Worm (Caenorhabditis elegans): ENCODE measurements around the gene wrt-5.
A peak's percentile ranks its signal among the peaks of the same experiment; 100 is the strongest.

The wrt-5 gene

DNA sequence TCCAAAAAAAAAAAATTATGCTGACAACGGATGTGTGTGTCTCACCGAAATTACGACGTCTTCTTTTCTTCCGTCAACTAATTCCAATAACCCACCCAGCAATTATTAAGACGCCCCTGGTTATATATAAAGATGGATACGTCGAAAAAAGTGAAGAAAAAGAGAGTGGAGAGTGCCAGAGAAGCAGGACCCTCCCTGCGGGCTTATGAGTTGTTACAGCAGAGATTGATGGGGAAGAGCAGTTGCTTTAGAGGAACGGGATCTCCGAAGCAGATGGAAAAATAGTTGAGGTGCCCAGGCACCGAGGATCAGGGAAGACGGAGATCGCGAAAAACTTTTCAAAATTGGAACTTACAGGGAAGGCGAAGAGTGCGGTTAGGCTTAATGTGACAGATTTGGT, 3.9 kb upstream of the wrt-5 start:
- TF ChIP-seq syd-9 (tag; optimal IDR thresholded peaks at IDR 0.05) (no peak), rnt-1 (tag; optimal IDR thresholded peaks at IDR 0.05) (peak; percentile 0), ttx-3 (tag; optimal IDR thresholded peaks at IDR 0.05) (no peak), unc-55 (GFP tag; optimal IDR thresholded peaks at IDR 0.05) (peak; percentile 64), Y22D7AL.16 (tag; optimal IDR thresholded peaks at IDR 0.05) (no peak)

DNA sequence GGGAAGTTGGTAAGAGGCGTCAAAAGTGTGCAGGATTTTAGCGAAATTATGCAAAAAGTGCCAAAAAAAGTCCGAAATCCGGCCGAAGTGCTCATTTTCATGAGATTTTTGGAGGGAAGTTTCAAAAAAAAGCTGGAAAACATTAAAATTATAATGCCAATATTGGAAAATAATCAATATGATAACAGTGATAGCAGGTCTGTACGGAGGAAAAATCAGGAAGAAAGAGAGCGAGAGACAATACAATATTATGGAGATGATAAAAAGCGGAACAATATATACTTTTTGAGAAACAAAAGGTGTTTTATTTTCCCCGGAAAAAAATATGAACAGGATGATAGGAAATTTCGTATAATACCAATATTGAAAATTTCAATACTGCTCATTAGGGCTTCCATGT, 2.0 kb upstream of the wrt-5 start:
- no peak for TF ChIP-seq ahr-1 (tag; optimal IDR thresholded peaks at IDR 0.05)
- TF ChIP-seq ets-4 (tag; optimal IDR thresholded peaks at IDR 0.05) = no peak
- no peak for TF ChIP-seq sdc-2 (tag; optimal IDR thresholded peaks at IDR 0.05)
- no peak for TF ChIP-seq ref-2 (tag; optimal IDR thresholded peaks at IDR 0.05)
- TF ChIP-seq sox-4 (tag; optimal IDR thresholded peaks at IDR 0.05) = no peak
- no peak for TF ChIP-seq Y22D7AL.16 (tag; optimal IDR thresholded peaks at IDR 0.05)
- TF ChIP-seq eyg-1 (tag; optimal IDR thresholded peaks at IDR 0.05) = no peak
- no peak for TF ChIP-seq fkh-6 (tag; optimal IDR thresholded peaks at IDR 0.05)
- no peak for TF ChIP-seq lim-6 (tag; optimal IDR thresholded peaks at IDR 0.05)
- TF ChIP-seq npax-4 (tag; optimal IDR thresholded peaks at IDR 0.05) = no peak
- no peak for TF ChIP-seq pha-2 (tag; optimal IDR thresholded peaks at IDR 0.05)

DNA sequence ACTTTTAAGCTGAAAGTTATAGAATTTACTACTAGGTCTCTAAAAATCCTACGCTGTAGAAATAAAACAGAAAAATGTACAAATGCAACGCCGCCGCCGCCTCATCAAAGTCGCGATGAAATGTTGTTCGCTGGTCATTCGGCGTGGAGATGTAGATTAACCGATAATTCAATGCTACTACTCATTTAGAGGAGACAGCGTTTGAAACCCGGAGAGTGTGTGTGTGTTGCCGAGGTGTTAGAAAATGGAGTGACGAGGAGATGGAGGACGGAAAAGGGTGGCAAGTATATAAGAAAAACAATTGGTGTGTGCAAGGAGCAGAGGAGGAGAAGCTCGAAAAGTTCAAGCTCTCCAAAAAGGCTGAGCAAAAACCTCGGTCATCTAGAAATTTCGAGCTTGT, 835 bp upstream of the wrt-5 start:
- TF ChIP-seq unc-42 (tag; optimal IDR thresholded peaks at IDR 0.05) (peak; percentile 75), unc-3 (GFP tag; conservative IDR thresholded peaks at IDR 0.05) (no peak), unc-3 (tag; optimal IDR thresholded peaks at IDR 0.05) (no peak)

DNA sequence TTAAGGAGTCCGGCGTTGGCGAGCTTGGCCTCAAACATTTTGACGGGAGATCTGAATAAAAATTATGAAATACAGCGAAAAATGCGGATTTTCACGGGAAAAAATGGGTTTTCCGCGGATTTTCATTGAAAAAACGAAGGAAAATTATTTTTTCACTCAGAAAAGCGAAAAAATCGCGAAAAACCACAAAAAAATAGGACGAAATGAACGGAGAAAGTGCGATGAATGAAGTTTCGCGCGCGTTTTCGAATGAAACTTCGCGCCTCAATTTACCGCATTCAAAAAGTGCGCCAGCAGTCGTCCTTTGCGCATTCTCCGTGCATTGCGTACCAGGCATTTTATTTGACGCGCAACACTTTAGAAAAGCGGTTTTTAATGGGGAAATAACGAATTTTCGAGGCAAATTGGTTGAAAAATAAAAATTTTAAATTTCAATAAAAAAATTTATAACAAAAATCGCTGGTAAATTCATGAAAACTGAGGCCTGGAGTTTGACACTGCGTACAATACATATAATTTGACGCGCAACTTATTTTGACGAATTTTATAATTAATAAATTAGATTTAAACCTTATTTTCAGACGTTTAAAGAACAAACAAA, 1.9 kb downstream of the wrt-5 start, which contains the start of gene pcn-1:
pcn-1 (minus strand) TSS at position 51 of the 601 bp plus-strand sequence.
- TF ChIP-seq lim-6 (tag; optimal IDR thresholded peaks at IDR 0.05) (no peak), pax-1 (tag; optimal IDR thresholded peaks at IDR 0.05) (no peak), ceh-19 (GFP tag; optimal IDR thresholded peaks at IDR 0.05) (no peak), pros-1 (tag; optimal IDR thresholded peaks at IDR 0.05) (peak; percentile 40), ref-2 (tag; optimal IDR thresholded peaks at IDR 0.05) (peak; percentile 25), ceh-14 (tag; optimal IDR thresholded peaks at IDR 0.05) (peak; percentile 50), ceh-34 (tag; optimal IDR thresholded peaks at IDR 0.05) (peak; percentile 53), ttx-3 (tag; optimal IDR thresholded peaks at IDR 0.05) (peak; percentile 21), ceh-30 (tag; optimal IDR thresholded peaks at IDR 0.05) (peak; percentile 75), unc-55 (GFP tag; optimal IDR thresholded peaks at IDR 0.05) (peak; percentile 34), dve-1 (tag; optimal IDR thresholded peaks at IDR 0.05) (peak; percentile 28), T23F11.4 (GFP tag; optimal IDR thresholded peaks at IDR 0.05) (peak; percentile 38), nfya-1 (tag; optimal IDR thresholded peaks at IDR 0.05) (peak; percentile 62), ceh-22 (tag; optimal IDR thresholded peaks at IDR 0.05) (no peak), ceh-18 (tag; optimal IDR thresholded peaks at IDR 0.05) (peak; percentile 51), zip-5 (tag; optimal IDR thresholded peaks at IDR 0.05) (no peak), K09A11.1 (tag; optimal IDR thresholded peaks at IDR 0.05; ENCODE audit: insufficient read depth) (peak; percentile 31), pha-2 (tag; optimal IDR thresholded peaks at IDR 0.05) (peak; percentile 53), ceh-31 (tag; optimal IDR thresholded peaks at IDR 0.05) (peak; percentile 69), unc-86 (tag; optimal IDR thresholded peaks at IDR 0.05) (peak; percentile 49), odd-2 (tag; optimal IDR thresholded peaks at IDR 0.05) (no peak), tbx-2 (tag; optimal IDR thresholded peaks at IDR 0.05) (peak; percentile 62), C38D4.7 (GFP tag; optimal IDR thresholded peaks at IDR 0.05) (no peak), ets-4 (tag; optimal IDR thresholded peaks at IDR 0.05) (no peak), ahr-1 (tag; optimal IDR thresholded peaks at IDR 0.05) (no peak), nhr-232 (tag; optimal IDR thresholded peaks at IDR 0.05) (no peak), madf-2 (tag; optimal IDR thresholded peaks at IDR 0.05) (peak; percentile 71), C08G9.2 (tag; optimal IDR thresholded peaks at IDR 0.05) (peak; percentile 7), che-1 (tag; optimal IDR thresholded peaks at IDR 0.05) (peak; percentile 12), elt-2 (tag; optimal IDR thresholded peaks at IDR 0.05) (peak; percentile 58), ceh-45 (GFP tag; IDR thresholded peaks at IDR 0.05) (no peak), unc-42 (tag; optimal IDR thresholded peaks at IDR 0.05) (peak; percentile 65)
